Fruit fly (Drosophila melanogaster) whole organism, embryonic: ENCODE results near the gene CG33552.

Experiments
- ATbp ChIP-seq: fragments of 200-800 bp; sonication (Bioruptor generic); optimal IDR thresholded peaks from 2 replicates; lab custom pipeline; 2017; ENCODE audit warnings: missing biosample characterization, mild to moderate bottlenecking, missing genetic modification characterization, missing genetic modification reagents
- Abd-B ChIP-seq: fragments of 200-800 bp; sonication (Bioruptor generic); optimal IDR thresholded peaks from 2 replicates; lab custom pipeline; 2018; ENCODE audit warnings: missing biosample characterization, mild to moderate bottlenecking, missing genetic modification characterization, moderate library complexity
- Bdp1 ChIP-seq: fragments of 200-800 bp; sonication (Bioruptor generic); optimal IDR thresholded peaks from 3 replicates; lab custom pipeline; 2016; ENCODE audit warnings: missing biosample characterization, missing genetic modification characterization
- Blimp-1 ChIP-seq: fragments of 200-800 bp; sonication (Bioruptor generic); optimal IDR thresholded peaks from 3 replicates; lab custom pipeline; 2018; ENCODE audit warnings: missing biosample characterization, missing genetic modification characterization, mild to moderate bottlenecking, moderate library complexity, missing genetic modification reagents
- CG10431 ChIP-seq: fragments of 200-800 bp; sonication (Bioruptor generic); optimal IDR thresholded peaks from 3 replicates; lab custom pipeline; 2018; ENCODE audit warnings: missing biosample characterization, mild to moderate bottlenecking, missing genetic modification characterization
- CG11085 ChIP-seq: fragments of 200-800 bp; sonication (Bioruptor generic); IDR thresholded peaks from 2 replicates; pipeline ENCODE4 v1.3.6; 2022; ENCODE audit warnings: missing biosample characterization, missing genetic modification characterization
- CG11093 ChIP-seq: fragments of 200-800 bp; sonication (Bioruptor generic); IDR thresholded peaks from 3 replicates; pipeline ENCODE4 v1.3.6; 2022; ENCODE audit warnings: missing biosample characterization, missing genetic modification characterization
- CG1233 ChIP-seq: fragments of 200-800 bp; sonication (Bioruptor generic); optimal IDR thresholded peaks from 4 replicates; lab custom pipeline; 2018; ENCODE audit warnings: missing biosample characterization, mild to moderate bottlenecking, missing genetic modification characterization
- CG13296 ChIP-seq: fragments of 200-800 bp; sonication (Bioruptor generic); optimal IDR thresholded peaks from 3 replicates; lab custom pipeline; 2018; ENCODE audit warnings: missing biosample characterization, mild to moderate bottlenecking, missing genetic modification characterization
- CG14710 ChIP-seq: fragments of 200-800 bp; sonication (Bioruptor generic); optimal IDR thresholded peaks from 3 replicates; lab custom pipeline; 2019; ENCODE audit warnings: missing biosample characterization, mild to moderate bottlenecking, missing genetic modification characterization, moderate library complexity
- CG15011 ChIP-seq: fragments of 200-800 bp; sonication (Bioruptor generic); optimal IDR thresholded peaks from 3 replicates; lab custom pipeline; 2018; ENCODE audit warnings: missing biosample characterization, mild to moderate bottlenecking, missing genetic modification characterization
- CG18262 ChIP-seq: fragments of 200-800 bp; optimal IDR thresholded peaks from 3 replicates; lab custom pipeline; 2019; ENCODE audit warnings: missing biosample characterization, mild to moderate bottlenecking, missing genetic modification characterization, moderate library complexity
- CG1832 ChIP-seq: fragments of 200-800 bp; sonication (Bioruptor generic); optimal IDR thresholded peaks from 2 replicates; lab custom pipeline; 2017; ENCODE audit warnings: missing biosample characterization, mild to moderate bottlenecking, missing genetic modification characterization, inconsistent platforms
- CG18619 ChIP-seq: fragments of 200-800 bp; sonication (Bioruptor generic); optimal IDR thresholded peaks from 3 replicates; lab custom pipeline; 2017; ENCODE audit warnings: missing biosample characterization, mild to moderate bottlenecking, missing genetic modification characterization
- CG18764 ChIP-seq: fragments of 200-800 bp; sonication (Bioruptor generic); optimal IDR thresholded peaks from 3 replicates; lab custom pipeline; 2016; ENCODE audit warnings: missing biosample characterization, missing genetic modification characterization
- CG2116 ChIP-seq: fragments of 200-800 bp; sonication (Bioruptor generic); optimal IDR thresholded peaks from 3 replicates; lab custom pipeline; 2018; ENCODE audit warnings: missing biosample characterization, mild to moderate bottlenecking, missing genetic modification characterization
- CG2129 ChIP-seq: fragments of 200-800 bp; sonication (Bioruptor generic); IDR thresholded peaks from 2 replicates; pipeline ENCODE4 v1.3.6; 2022; ENCODE audit warnings: missing biosample characterization, missing genetic modification characterization; ENCODE audit not compliant: partially characterized antibody
- CG30431 ChIP-seq: fragments of 200-800 bp; sonication (Bioruptor generic); optimal IDR thresholded peaks from 2 replicates; lab custom pipeline; 2017; ENCODE audit warnings: missing biosample characterization, missing genetic modification characterization
- CG3065 ChIP-seq: fragments of 200-800 bp; sonication (Bioruptor generic); optimal IDR thresholded peaks from 2 replicates; lab custom pipeline; 2016; ENCODE audit warnings: missing biosample characterization, missing genetic modification characterization
- CG7786 ChIP-seq: fragments of 200-800 bp; sonication (Bioruptor generic); optimal IDR thresholded peaks from 2 replicates; lab custom pipeline; 2016; ENCODE audit warnings: missing biosample characterization, missing genetic modification characterization
- CG8089 ChIP-seq: fragments of 200-800 bp; sonication (Bioruptor generic); optimal IDR thresholded peaks from 3 replicates; lab custom pipeline; 2016; ENCODE audit warnings: missing biosample characterization, missing genetic modification characterization
- CG8924 ChIP-seq: fragments of 200-800 bp; optimal IDR thresholded peaks from 3 replicates; lab custom pipeline; 2019; ENCODE audit warnings: missing biosample characterization, mild to moderate bottlenecking, missing genetic modification characterization, moderate library complexity
- CG8944 ChIP-seq: fragments of 200-800 bp; sonication (Bioruptor generic); optimal IDR thresholded peaks from 3 replicates; lab custom pipeline; 2016; ENCODE audit warnings: missing biosample characterization, missing genetic modification characterization
- CG9727 ChIP-seq: fragments of 200-800 bp; sonication (Bioruptor generic); optimal IDR thresholded peaks from 3 replicates; lab custom pipeline; 2017; ENCODE audit warnings: missing biosample characterization, mild to moderate bottlenecking, missing genetic modification characterization
- CG9797 ChIP-seq: fragments of 200-800 bp; sonication (Bioruptor generic); optimal IDR thresholded peaks from 3 replicates; lab custom pipeline; 2018; ENCODE audit warnings: missing biosample characterization, mild to moderate bottlenecking, missing genetic modification characterization
- CG9817 ChIP-seq: fragments of 200-800 bp; sonication (Bioruptor generic); optimal IDR thresholded peaks from 2 replicates; lab custom pipeline; 2018; ENCODE audit warnings: missing biosample characterization, mild to moderate bottlenecking, missing genetic modification characterization, moderate library complexity
- D19B ChIP-seq: fragments of 200-800 bp; sonication (Bioruptor generic); optimal IDR thresholded peaks from 2 replicates; lab custom pipeline; 2017; ENCODE audit warnings: missing biosample characterization, mild to moderate bottlenecking, missing genetic modification characterization
- Doc3 ChIP-seq: fragments of 200-800 bp; sonication (Bioruptor generic); IDR thresholded peaks from 3 replicates; pipeline ENCODE4 v1.3.6; 2022; ENCODE audit warnings: missing biosample characterization, missing genetic modification characterization; ENCODE audit not compliant: partially characterized antibody
- MESR4 ChIP-seq: fragments of 200-800 bp; sonication (Bioruptor generic); optimal IDR thresholded peaks from 2 replicates; lab custom pipeline; 2018; ENCODE audit warnings: missing biosample characterization, mild to moderate bottlenecking, missing genetic modification characterization, moderate library complexity
- Stat92E ChIP-seq, 3 experiments: fragments of >200 bp in 2 of 3; fragments of 200-800 bp in 1 of 3; sonication (Bioruptor generic) in 1 of 3; optimal IDR thresholded peaks; 2 replicates each; lab custom pipeline; 2017 to 2019; ENCODE audit warnings: missing biosample characterization in 3 of 3, missing genetic modification characterization in 3 of 3, mild to moderate bottlenecking in 1 of 3, moderate library complexity in 1 of 3
- Tbp ChIP-seq: fragments of >200 bp; optimal IDR thresholded peaks from 2 replicates; lab custom pipeline; 2018; ENCODE audit warnings: missing biosample characterization, missing genetic modification characterization
- chif ChIP-seq, 2 experiments: fragments of 200-800 bp; sonication (Bioruptor generic); optimal IDR thresholded peaks; 3 replicates each; lab custom pipeline; 2016; ENCODE audit warnings: missing biosample characterization in 2 of 2, missing genetic modification characterization in 2 of 2
- dm ChIP-seq: fragments of 200-800 bp; sonication (Bioruptor generic); optimal IDR thresholded peaks from 3 replicates; lab custom pipeline; 2016; ENCODE audit warnings: missing biosample characterization, missing genetic modification characterization
- ftz-f1 ChIP-seq: fragments of 200-800 bp; sonication (Bioruptor generic); optimal IDR thresholded peaks from 2 replicates; lab custom pipeline; 2016; ENCODE audit warnings: missing biosample characterization, missing genetic modification characterization
- hbn ChIP-seq: fragments of 200-800 bp; sonication (Bioruptor generic); IDR thresholded peaks from 2 replicates; pipeline ENCODE4 v1.3.6; 2022; ENCODE audit warnings: missing biosample characterization, missing genetic modification characterization; ENCODE audit not compliant: partially characterized antibody
- ken ChIP-seq: fragments of 200-800 bp; sonication (Bioruptor generic); IDR thresholded peaks from 3 replicates; pipeline ENCODE4 v1.3.6; 2022; ENCODE audit warnings: missing biosample characterization, missing genetic modification characterization
- klu ChIP-seq: fragments of 200-800 bp; sonication (Bioruptor generic); IDR thresholded peaks from 2 replicates; pipeline ENCODE4 v1.3.6; 2022; ENCODE audit warnings: missing biosample characterization, missing genetic modification characterization
- lab ChIP-seq: fragments of 200-800 bp; sonication (Bioruptor generic); optimal IDR thresholded peaks from 3 replicates; lab custom pipeline; 2017; ENCODE audit warnings: missing biosample characterization, missing genetic modification characterization, mild to moderate bottlenecking, moderate library complexity, missing genetic modification reagents
- mirr ChIP-seq: fragments of 200-800 bp; sonication (Bioruptor generic); optimal IDR thresholded peaks from 3 replicates; lab custom pipeline; 2018; ENCODE audit warnings: missing biosample characterization, mild to moderate bottlenecking, missing genetic modification characterization
- onecut ChIP-seq: fragments of 200-800 bp; sonication (Bioruptor generic); IDR thresholded peaks from 2 replicates; pipeline ENCODE4 v1.3.6; 2022; ENCODE audit warnings: missing biosample characterization, missing genetic modification characterization
- pb ChIP-seq: fragments of 200-800 bp; sonication (Bioruptor generic); optimal IDR thresholded peaks from 3 replicates; lab custom pipeline; 2016; ENCODE audit warnings: missing biosample characterization, missing genetic modification characterization
- row ChIP-seq: fragments of 200-800 bp; sonication (Bioruptor generic); IDR thresholded peaks from 3 replicates; pipeline ENCODE4 v1.3.6; 2022; ENCODE audit warnings: missing biosample characterization, missing genetic modification characterization
- shn ChIP-seq: fragments of 200-800 bp; sonication (Bioruptor generic); optimal IDR thresholded peaks from 3 replicates; lab custom pipeline; 2016; ENCODE audit warnings: missing biosample characterization, missing genetic modification characterization
- slp2 ChIP-seq: fragments of 200-800 bp; sonication (Bioruptor generic); optimal IDR thresholded peaks from 2 replicates; lab custom pipeline; 2016; ENCODE audit warnings: missing biosample characterization, missing genetic modification characterization
- tgo ChIP-seq: fragments of 200-800 bp; sonication (Bioruptor generic); IDR thresholded peaks from 3 replicates; pipeline ENCODE4 v1.3.6; 2022; ENCODE audit warnings: missing biosample characterization, missing genetic modification characterization
- trh ChIP-seq: fragments of 200-800 bp; sonication (Bioruptor generic); optimal IDR thresholded peaks from 2 replicates; lab custom pipeline; 2016; ENCODE audit warnings: missing biosample characterization, missing genetic modification characterization
- vvl ChIP-seq: fragments of 200-800 bp; sonication (Bioruptor generic); IDR thresholded peaks from 2 replicates; pipeline ENCODE4 v1.3.6; 2022; ENCODE audit warnings: missing biosample characterization, missing genetic modification characterization
- wdn ChIP-seq: fragments of 200-800 bp; sonication (Bioruptor generic); IDR thresholded peaks from 2 replicates; pipeline ENCODE4 v1.3.6; 2022; ENCODE audit warnings: missing biosample characterization, missing genetic modification characterization

Gene CG33552

DNA sequence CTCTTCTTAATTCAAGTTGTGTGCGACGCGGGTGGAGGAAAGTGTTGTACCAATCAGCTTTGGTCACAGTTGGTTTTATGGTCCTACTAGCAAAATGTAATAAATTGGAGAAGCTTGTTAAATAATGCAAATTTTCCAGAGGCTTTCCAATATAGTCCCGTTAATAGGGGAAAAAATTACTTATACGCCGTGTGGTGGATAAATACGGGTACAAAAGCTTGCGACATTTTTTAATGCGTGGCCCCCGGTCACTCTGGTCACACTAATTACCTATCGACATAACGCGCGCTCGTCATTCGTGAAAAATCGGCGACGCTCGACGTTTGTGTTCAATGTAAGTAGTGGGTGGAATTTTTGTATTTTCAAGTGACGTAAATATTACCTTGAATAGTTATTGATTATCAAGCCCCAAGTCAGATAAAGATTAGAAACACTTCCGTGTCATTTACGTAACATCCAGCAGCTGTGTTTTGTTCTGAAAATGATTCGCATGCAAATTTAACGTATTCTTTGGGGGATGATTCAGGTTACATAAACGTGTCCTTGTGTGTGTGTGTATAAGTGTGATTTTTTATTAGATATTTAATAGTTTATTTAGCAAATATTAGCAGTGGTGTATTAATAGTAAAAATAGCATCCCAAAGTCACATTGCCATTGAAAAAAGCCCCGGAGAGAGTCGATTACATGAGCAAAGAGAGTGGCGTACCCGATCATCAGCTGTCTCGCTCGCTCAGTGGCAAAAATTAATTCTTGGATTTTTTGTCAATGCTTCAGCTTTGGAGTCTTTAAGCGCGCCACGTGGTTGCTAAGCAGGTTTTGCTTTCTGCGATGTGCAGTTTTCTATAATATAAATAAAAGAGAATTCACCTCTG, 37.6 kb downstream of the CG33552 start, which contains the start of gene Cyt-c-p (continued):
- TF ChIP-seq Tbp (GFP tag; lab: Kevin White, UChicago) (no peak), CG8089 (GFP tag; lab: Kevin White, UChicago) (peak; percentile 27), CG13296 (GFP tag; lab: Kevin White, UChicago) (peak; percentile 43), MESR4 (GFP tag; lab: Kevin White, UChicago) (peak; percentile 72), wdn (GFP tag; lab: Robert Waterston, UW) (no peak), slp2 (no peak), CG1832 (GFP tag; lab: Kevin White, UChicago) (peak; percentile 22), CG7786 (GFP tag; lab: Kevin White, UChicago) (no peak), CG9797 (GFP tag; lab: Kevin White, UChicago) (peak; percentile 98), CG8924 (tag; lab: Kevin White, UChicago) (peak; percentile 20), CG3065 (GFP tag; lab: Kevin White, UChicago) (no peak), hbn (peak; percentile 44; the same call in 1 of the 2 replicates), lab (GFP tag; lab: Kevin White, UChicago) (peak; percentile 64), CG18764 (GFP tag; lab: Kevin White, UChicago) (no peak), CG18262 (peak; percentile 0), CG18619 (GFP tag; lab: Kevin White, UChicago) (peak; percentile 25), Bdp1 (peak; percentile 32), CG15011 (GFP tag; lab: Kevin White, UChicago) (no peak), shn (GFP tag; lab: Kevin White, UChicago) (peak; percentile 26), CG10431 (GFP tag; lab: Kevin White, UChicago) (peak; percentile 4), Stat92E (GFP tag; optimal IDR thresholded peaks at IDR 0.05; lab: Kevin White, UChicago) (peak in 1 of 3 experiments; percentile 17), CG1233 (GFP tag; lab: Kevin White, UChicago) (no peak), chif (GFP tag; optimal IDR thresholded peaks at IDR 0.05; lab: Kevin White, UChicago) (peak in 1 of 2 experiments; percentile 3), CG2116 (peak; percentile 76), CG30431 (GFP tag; lab: Kevin White, UChicago) (no peak), tgo (GFP tag; lab: Robert Waterston, UW) (no peak), ftz-f1 (peak; percentile 89), Blimp-1 (peak; percentile 39), D19B (GFP tag; lab: Kevin White, UChicago) (no peak), dm (peak; percentile 52), Doc3 (GFP tag; lab: Robert Waterston, UW) (peak; percentile 47; the same call in 1 of the 3 replicates), mirr (GFP tag; lab: Kevin White, UChicago) (peak; percentile 33), CG14710 (tag; lab: Kevin White, UChicago) (peak; percentile 75), CG11093 (no peak), CG9727 (GFP tag; lab: Kevin White, UChicago) (peak; percentile 44), CG11085 (no peak), ken (GFP tag; lab: Robert Waterston, UW) (no peak), vvl (GFP tag; lab: Robert Waterston, UW) (0 out of 2 replicates have a peak, but pooled peaks have one; percentile 22), trh (GFP tag; lab: Kevin White, UChicago) (no peak), row (GFP tag; lab: Robert Waterston, UW) (peak; percentile 44; the same call in 2 of the 3 replicates), CG2129 (GFP tag; lab: Robert Waterston, UW) (0 out of 2 replicates have a peak, but pooled peaks have one; percentile 18), pb (GFP tag; lab: Kevin White, UChicago) (peak; percentile 26), onecut (GFP tag; lab: Robert Waterston, UW) (peak; percentile 26; the same call in 1 of the 2 replicates), Abd-B (GFP tag; lab: Kevin White, UChicago) (peak; percentile 94), ATbp (GFP tag; lab: Kevin White, UChicago) (no peak), klu (GFP tag; lab: Robert Waterston, UW) (0 out of 2 replicates have a peak, but pooled peaks have one; percentile 50), CG9817 (tag; lab: Kevin White, UChicago) (no peak), CG8944 (no peak)
